Worm (Caenorhabditis elegans) whole organism, L4/young adult: ENCODE results near the gene srz-14.

Source experiments
- W03F9.2 ChIP-seq: fragments of 150-350 bp; optimal IDR thresholded peaks from 2 replicates; lab custom pipeline; 2014; ENCODE audit warnings: missing biosample characterization, missing genetic modification characterization
- dao-5 ChIP-seq: sonication (generic microtip); optimal IDR thresholded peaks from 2 replicates; lab custom pipeline; 2016; ENCODE audit warnings: missing genotype, missing genetic modification characterization, moderate library complexity, missing compliant biosample characterization
- him-1 ChIP-seq: sonication (generic microtip); optimal IDR thresholded peaks from 2 replicates; lab custom pipeline; 2016; ENCODE audit warnings: missing genotype, missing genetic modification reagents, missing genetic modification characterization, missing compliant biosample characterization

srz-14 gene

DNA sequence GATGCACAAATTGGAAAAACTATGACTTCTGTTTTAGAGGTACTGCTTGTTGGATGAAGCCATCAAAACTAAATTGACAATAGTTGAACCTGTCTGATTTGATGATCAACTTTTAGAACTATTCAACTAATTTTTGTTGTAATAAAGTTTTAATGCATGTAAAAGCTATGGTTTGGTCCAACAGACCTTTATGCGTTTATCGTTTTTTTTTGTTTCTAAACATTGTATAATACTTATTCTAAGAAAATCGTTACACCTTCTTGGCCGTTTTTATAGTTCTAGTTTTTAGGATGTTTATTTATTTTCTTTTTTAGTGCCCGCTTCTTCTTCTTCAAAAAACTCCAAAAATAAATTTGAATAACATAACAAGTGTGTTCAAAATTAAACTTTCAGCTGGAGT is 19.7 kb upstream of the srz-14 start, which contains the start of gene F10A3.12:
Gene F10A3.12, plus strand, starts transcription at position 301 of the 400 bp plus-strand sequence.
- no peak for TF ChIP-seq W03F9.2 (tag; lab: Kevin White, UChicago)
- TF ChIP-seq him-1 = no peak
- TF ChIP-seq dao-5 (tag; lab: Kevin White, UChicago) = no peak

ce11 chrV:16165936-16166335 is 17.5 kb upstream of the srz-14 start, which contains the start of gene str-108:
TSS of gene str-108 (plus strand) at chrV:16166236.
- TF ChIP-seq W03F9.2 (tag; lab: Kevin White, UChicago) (no peak), him-1 (no peak), dao-5 (tag; lab: Kevin White, UChicago) (no peak)

DNA sequence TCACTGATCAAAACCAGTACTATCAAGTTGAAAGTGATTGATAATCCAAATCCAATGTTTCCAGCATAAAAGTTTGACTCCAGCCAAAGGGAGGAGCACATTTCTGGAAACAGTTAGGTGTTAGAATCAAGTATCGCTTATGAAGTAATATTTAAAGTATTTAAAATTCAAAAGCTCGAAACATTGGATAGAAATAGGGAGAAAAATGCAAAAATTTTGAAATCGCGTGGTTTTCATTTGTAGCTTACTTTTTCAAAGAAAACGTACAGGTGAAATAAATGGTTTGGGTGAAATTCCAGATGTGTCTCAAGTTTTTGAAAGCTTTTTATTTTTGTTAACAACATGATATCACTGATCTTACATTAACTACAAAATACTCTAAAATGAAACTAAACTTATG is 14.4 kb upstream of the srz-14 start, which contains the start of gene str-111:
Gene str-111, minus strand, starts transcription at position 101 of the 400 bp plus-strand sequence.
- TF ChIP-seq dao-5 (tag; lab: Kevin White, UChicago) (no peak), him-1 (no peak), W03F9.2 (tag; lab: Kevin White, UChicago) (no peak)

DNA sequence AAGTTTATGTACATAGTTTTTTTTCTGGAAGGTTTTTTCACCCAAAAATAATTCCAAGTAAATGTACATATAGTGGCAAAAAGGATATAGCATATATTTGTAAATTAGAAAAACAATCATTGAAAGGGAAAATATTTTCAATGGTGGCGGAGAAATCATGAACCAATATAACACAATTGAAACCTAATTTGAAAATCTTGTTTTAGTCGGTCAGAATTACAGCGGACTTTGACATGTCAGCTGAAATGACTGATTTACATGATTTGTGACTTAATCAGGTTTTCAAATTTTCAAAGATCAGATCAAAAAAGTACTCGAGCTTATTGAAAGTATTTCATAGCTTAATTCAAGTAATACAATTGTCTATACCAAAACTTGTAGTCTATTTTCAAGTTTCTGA is 11.7 kb upstream of the srz-14 start, which contains the start of gene K05D4.9:
Gene K05D4.9, minus strand, starts transcription at position 101 of the 400 bp plus-strand sequence.
- TF ChIP-seq W03F9.2 (tag; lab: Kevin White, UChicago) (no peak), dao-5 (tag; lab: Kevin White, UChicago) (no peak), him-1 (no peak)

ce11 chrV:16174109-16174508 is 9.3 kb upstream of the srz-14 start:
- TF ChIP-seq W03F9.2 (tag; lab: Kevin White, UChicago) = no peak
- TF ChIP-seq dao-5 (tag; lab: Kevin White, UChicago) = no peak
- TF ChIP-seq him-1 = no peak

- no peak for TF ChIP-seq W03F9.2 (tag; lab: Kevin White, UChicago)
- no peak for TF ChIP-seq him-1
- TF ChIP-seq dao-5 (tag; lab: Kevin White, UChicago) = no peak
Measured at ce11 chrV:16175227-16175626, 8.2 kb upstream of the srz-14 start.

- TF ChIP-seq him-1 (no peak), W03F9.2 (tag; lab: Kevin White, UChicago) (no peak), dao-5 (tag; lab: Kevin White, UChicago) (no peak)
Measured at ce11 chrV:16175757-16176156, 7.7 kb upstream of the srz-14 start, which contains the start of gene cyp-33D1. TSS of gene cyp-33D1 (minus strand) at chrV:16175857.

DNA sequence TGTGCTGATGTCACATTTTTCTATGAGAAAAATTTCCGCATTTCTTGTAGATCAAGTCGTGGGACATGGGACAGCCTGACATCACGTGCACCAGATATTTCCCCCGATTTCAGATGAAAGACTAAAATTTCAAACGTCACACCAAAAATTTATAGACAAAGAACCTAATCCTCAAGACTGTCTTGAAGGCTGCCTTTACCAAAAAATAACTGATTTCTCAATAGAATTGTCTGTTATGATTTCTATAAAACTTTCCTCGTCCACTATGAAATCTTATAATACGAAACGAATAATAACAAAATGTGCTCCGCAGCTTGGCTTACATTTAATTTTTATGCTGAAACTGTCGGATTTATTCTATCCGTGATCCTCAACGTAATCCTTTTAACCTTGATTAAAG is 3.1 kb upstream of the srz-14 start, which contains the start of gene str-106:
Gene str-106, plus strand, starts transcription at position 301 of the 400 bp plus-strand sequence.
- TF ChIP-seq him-1 (no peak), W03F9.2 (tag; lab: Kevin White, UChicago) (no peak), dao-5 (tag; lab: Kevin White, UChicago) (no peak)

ce11 chrV:16182110-16182509 is 1.3 kb upstream of the srz-14 start, which contains the start of gene srz-13:
TSS of gene srz-13 (plus strand) at chrV:16182410.
- TF ChIP-seq him-1 (no peak), dao-5 (tag; lab: Kevin White, UChicago) (no peak), W03F9.2 (tag; lab: Kevin White, UChicago) (no peak)

DNA sequence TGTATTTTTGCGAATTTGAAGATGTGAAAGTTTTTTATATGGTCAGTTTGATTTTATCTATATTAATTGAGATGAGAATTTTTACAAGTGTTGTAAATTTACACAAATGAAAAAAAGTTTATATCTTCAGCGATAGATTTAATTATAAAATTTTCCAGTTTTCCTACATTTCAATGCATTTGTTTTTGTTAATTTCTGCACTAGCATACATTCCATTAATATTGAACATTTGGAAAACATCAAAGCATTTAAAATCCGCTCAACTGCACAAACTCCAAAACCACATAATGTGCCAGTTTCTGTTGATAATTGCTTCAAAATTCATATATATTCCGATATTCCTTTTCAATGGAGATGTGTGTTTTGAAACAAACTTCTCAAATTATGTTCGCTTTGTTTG is 539 bp upstream of the srz-14 start, which contains the start of gene srh-277:
Gene srh-277, plus strand, starts transcription at position 301 of the 400 bp plus-strand sequence.
- TF ChIP-seq him-1 (no peak), W03F9.2 (tag; lab: Kevin White, UChicago) (no peak), dao-5 (tag; lab: Kevin White, UChicago) (no peak)

ce11 chrV:16190485-16190884 is 7.0 kb downstream of the srz-14 start, which contains the start of gene srh-281:
TSS of gene srh-281 (plus strand) at chrV:16190785.
- TF ChIP-seq dao-5 (tag; lab: Kevin White, UChicago) = no peak
- no peak for TF ChIP-seq him-1
- no peak for TF ChIP-seq W03F9.2 (tag; lab: Kevin White, UChicago)

DNA sequence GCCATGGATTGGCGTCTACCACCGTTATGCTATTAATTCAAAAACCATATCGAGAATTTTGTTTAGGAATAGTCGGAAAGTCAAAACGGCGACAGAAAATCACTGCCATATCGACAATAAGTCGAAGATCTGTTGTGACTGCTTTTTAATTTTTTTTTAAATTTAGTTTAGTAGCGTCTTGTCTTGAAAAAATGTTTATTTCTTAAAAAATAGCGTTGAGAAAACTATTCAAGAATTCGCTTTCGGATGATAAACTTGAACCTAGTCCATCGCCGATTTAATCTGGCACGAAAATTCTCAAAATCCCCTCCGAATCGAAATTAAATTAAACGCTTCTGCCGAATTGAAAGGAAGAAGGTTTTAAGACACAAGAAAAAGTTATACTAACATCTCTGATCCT is 8.7 kb downstream of the srz-14 start, which contains the start of gene srh-279:
Gene srh-279, plus strand, starts transcription at position 301 of the 400 bp plus-strand sequence.
- TF ChIP-seq W03F9.2 (tag; lab: Kevin White, UChicago) (no peak), him-1 (no peak), dao-5 (tag; lab: Kevin White, UChicago) (no peak)

DNA sequence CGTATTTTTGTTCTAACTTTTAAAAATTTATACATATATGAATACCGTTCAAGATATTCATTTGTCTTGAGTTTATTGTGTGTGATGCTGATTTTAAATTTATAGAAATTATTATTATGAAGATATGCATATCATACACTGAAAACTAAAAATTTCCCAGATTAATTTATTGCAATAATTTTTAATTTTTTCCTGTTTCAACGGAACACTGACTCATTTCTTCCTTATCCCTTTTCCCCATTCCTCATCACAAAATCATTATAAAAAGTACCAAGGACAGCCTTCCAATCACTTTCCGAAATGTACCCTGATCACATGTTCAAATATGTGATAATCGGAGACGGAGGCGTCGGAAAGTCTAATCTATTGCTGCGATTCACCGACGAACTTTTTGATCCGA is 11.2 kb downstream of the srz-14 start, which contains the start of gene rabr-4:
Gene rabr-4, plus strand, starts transcription at position 301 of the 400 bp plus-strand sequence.
- TF ChIP-seq W03F9.2 (tag; lab: Kevin White, UChicago) (no peak), dao-5 (tag; lab: Kevin White, UChicago) (no peak), him-1 (no peak)

DNA sequence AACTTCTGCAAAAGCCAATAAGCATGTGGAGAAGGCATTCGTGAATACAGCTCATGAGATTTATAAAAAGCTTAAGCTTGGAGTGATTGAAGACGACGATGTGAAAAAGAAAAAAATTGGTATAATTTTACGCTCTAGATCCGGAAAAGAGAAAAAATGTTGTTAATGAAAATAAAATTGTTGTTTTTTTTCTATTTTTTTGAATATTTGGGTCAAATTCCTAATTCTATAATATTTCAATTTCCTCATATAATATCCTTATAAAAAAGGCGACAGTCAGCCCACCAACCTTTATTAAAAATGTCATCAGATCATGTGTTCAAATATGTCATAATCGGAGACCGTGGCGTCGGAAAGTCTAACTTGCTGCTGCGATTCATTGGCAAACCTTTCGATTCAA is 11.9 kb downstream of the srz-14 start, which contains the start of gene rabr-3:
Gene rabr-3, plus strand, starts transcription at position 301 of the 400 bp plus-strand sequence.
- TF ChIP-seq him-1 = no peak

DNA sequence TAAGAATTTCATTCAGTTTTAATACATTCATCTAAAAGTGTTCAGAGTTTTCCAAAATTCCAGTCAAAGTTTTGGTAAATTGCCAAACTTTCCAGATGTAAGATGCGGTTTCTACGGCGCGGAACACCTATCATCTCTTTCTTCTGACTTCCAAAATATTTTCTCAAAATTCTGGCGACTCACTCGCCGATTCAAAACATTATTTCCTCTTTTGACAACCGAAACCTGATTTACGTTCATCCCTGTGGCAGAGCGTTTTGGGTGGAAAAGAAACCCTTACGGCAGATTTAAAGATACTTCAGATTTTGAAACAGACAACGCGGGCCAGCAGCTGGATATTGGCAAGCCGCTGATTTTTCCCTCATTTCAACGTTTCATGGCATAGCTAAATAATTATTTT is 14.6 kb downstream of the srz-14 start, which contains the start of gene F11A5.5:
Gene F11A5.5, plus strand, starts transcription at position 301 of the 400 bp plus-strand sequence.
- no peak for TF ChIP-seq dao-5 (tag; lab: Kevin White, UChicago)
- TF ChIP-seq him-1 = no peak
- no peak for TF ChIP-seq W03F9.2 (tag; lab: Kevin White, UChicago)
